Fruit fly (Drosophila melanogaster): ENCODE results near the gene CG1116.
A peak's percentile ranks its signal among the peaks of the same experiment; 100 is the strongest.

CG1116 gene

DNA sequence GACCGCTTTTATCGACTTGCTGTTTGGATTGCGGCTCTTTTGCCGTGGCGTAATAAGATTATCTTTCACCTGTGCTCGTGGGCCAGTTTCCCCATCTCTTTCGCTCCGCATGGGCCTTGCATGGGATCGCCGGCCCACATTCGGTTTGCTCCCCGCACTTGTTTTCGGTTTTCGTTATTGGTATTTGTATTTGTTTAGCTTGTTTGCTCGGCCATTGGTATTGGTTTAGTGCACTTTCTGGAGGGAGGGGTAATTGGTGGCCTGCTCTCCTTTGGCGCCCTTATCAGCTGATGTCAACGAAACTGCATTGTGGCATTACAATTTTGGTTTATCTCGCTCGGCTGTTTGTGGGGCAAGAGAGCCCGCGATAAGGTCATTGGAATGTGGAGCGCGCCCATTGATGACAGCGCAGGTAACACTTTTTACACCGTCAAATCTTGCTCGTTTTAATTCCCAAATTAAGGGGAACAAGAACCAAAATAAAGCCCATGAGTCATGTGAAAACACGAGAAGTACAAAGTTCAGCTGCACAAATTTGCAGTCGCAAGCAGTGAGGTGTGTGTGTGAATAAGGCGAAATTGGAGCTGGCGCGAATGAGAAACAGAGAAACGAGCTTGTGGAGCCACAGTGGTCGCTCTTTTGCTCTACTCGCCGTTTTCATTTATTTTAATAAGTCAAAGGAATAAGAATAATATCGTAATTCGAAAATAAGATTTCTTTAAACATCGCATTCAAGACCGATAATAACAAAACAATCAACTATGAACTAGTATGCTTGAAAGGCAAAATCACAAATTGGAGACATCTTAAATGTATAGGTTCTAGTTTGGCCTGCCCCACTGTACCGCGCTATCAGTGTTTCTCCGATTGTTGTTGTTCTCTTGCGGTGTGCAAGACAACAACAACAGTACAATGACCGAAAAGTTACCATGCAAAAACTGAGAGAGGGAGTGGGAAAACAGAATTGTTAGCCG, 3.8 kb upstream of the CG1116 start (continued):
- peak; percentile 98 for TF ChIP-seq CG12071 (GFP tag; optimal IDR thresholded peaks at IDR 0.05)
- TF ChIP-seq CG4820 (GFP tag; optimal IDR thresholded peaks at IDR 0.05): peak; percentile 96
- TF ChIP-seq slou (GFP tag; optimal IDR thresholded peaks at IDR 0.05): peak; percentile 86
- TF ChIP-seq gro (GFP tag; optimal IDR thresholded peaks at IDR 0.05): no peak
- TF ChIP-seq CG7839 (tag; optimal IDR thresholded peaks at IDR 0.05): peak; percentile 78
- TF ChIP-seq CG11695 (GFP tag; IDR thresholded peaks at IDR 0.05): peak; percentile 91
- peak; percentile 93 for TF ChIP-seq az2 (GFP tag; optimal IDR thresholded peaks at IDR 0.05)
- TF ChIP-seq wor (GFP tag; IDR thresholded peaks at IDR 0.05): peak; percentile 81
- no peak; the same call in 1 of the 2 replicates for TF ChIP-seq nerfin-2 (GFP tag; IDR thresholded peaks at IDR 0.05; ENCODE audit: partially characterized antibody)
- TF ChIP-seq aop (GFP tag; IDR thresholded peaks at IDR 0.05): peak; percentile 92
- peak; percentile 100 for TF ChIP-seq grn (GFP tag; optimal IDR thresholded peaks at IDR 0.05)
- TF ChIP-seq Deaf1 (tag; optimal IDR thresholded peaks at IDR 0.05): peak; percentile 51
- no peak for TF ChIP-seq BEAF-32 (GFP tag; optimal IDR thresholded peaks at IDR 0.05)
- TF ChIP-seq Med (GFP tag): peak; percentile 99
- TF ChIP-seq ssp (GFP tag; IDR thresholded peaks at IDR 0.05): peak; percentile 77
- peak; percentile 92 for TF ChIP-seq tap (tag; optimal IDR thresholded peaks at IDR 0.05)
- peak; percentile 92 for TF ChIP-seq Usf (GFP tag; optimal IDR thresholded peaks at IDR 0.05)
- peak; percentile 97 for TF ChIP-seq ewg (GFP tag; optimal IDR thresholded peaks at IDR 0.05)
- peak; percentile 91 for TF ChIP-seq sob (GFP tag; IDR thresholded peaks at IDR 0.05)
- peak; percentile 86 for TF ChIP-seq sd (tag; optimal IDR thresholded peaks at IDR 0.05)
- no peak for TF ChIP-seq Lpt (GFP tag; optimal IDR thresholded peaks at IDR 0.05)
- peak; percentile 99 for TF ChIP-seq Mad (GFP tag; optimal IDR thresholded peaks at IDR 0.05)
- peak; percentile 76 for TF ChIP-seq CG18011 (GFP tag; optimal IDR thresholded peaks at IDR 0.05)
- peak; percentile 89 for TF ChIP-seq z (GFP tag; IDR thresholded peaks at IDR 0.05)
- peak; percentile 87 for TF ChIP-seq CG13424 (tag; optimal IDR thresholded peaks at IDR 0.05)
- peak; percentile 69 for TF ChIP-seq Ptx1 (GFP tag; IDR thresholded peaks at IDR 0.05)
- peak; percentile 95 for TF ChIP-seq tin (GFP tag; optimal IDR thresholded peaks at IDR 0.05)
- peak; percentile 33 for TF ChIP-seq Abd-B (GFP tag; optimal IDR thresholded peaks at IDR 0.05)
- peak; percentile 81 for TF ChIP-seq CG15269 (tag; optimal IDR thresholded peaks at IDR 0.05)
- peak; percentile 48; the same call in 1 of the 2 replicates for TF ChIP-seq MBD-R2 (GFP tag; IDR thresholded peaks at IDR 0.05)
- TF ChIP-seq ara (GFP tag; IDR thresholded peaks at IDR 0.05): peak; percentile 99
- no peak for TF ChIP-seq CG2129 (GFP tag; IDR thresholded peaks at IDR 0.05; ENCODE audit: partially characterized antibody)
- peak; percentile 84 for TF ChIP-seq corto (GFP tag; optimal IDR thresholded peaks at IDR 0.05)
- peak; percentile 86 for TF ChIP-seq CoRest (tag; optimal IDR thresholded peaks at IDR 0.05)
- TF ChIP-seq ash1 (GFP tag; optimal IDR thresholded peaks at IDR 0.05): peak; percentile 96

DNA sequence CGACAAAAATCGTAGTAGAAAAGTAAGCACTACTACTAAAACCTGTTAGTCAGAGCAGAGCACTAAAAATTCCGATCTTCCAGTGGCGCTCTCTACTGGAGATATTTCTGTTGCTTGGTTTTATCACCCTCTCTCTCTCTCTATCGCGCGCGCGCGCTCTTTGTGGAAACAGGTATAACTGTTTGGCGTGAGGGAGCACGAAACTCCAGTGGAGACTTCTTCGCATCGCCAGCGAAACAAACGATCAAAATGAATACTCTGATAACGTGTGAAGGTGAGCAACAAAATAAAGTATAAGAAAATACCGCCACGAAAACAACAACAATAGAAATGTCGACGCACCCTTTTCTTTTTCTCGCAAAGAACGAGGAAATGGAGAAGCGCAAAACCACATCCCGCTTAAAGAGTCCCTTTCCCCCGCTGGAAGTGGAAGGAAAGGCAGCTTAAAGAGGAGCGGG, 3.1 kb upstream of the CG1116 start:
- TF ChIP-seq grn (GFP tag; optimal IDR thresholded peaks at IDR 0.05) (peak; percentile 55), unc-4 (GFP tag; IDR thresholded peaks at IDR 0.05; ENCODE audit: partially characterized antibody) (peak; percentile 41; the same call in 1 of the 2 replicates), chm (GFP tag; IDR thresholded peaks at IDR 0.05) (peak; percentile 25; the same call in 1 of the 2 replicates), CTCF (GFP tag; optimal IDR thresholded peaks at IDR 0.05) (peak; percentile 89), Opbp (GFP tag; IDR thresholded peaks at IDR 0.05; ENCODE audit: partially characterized antibody) (0 out of 3 replicates have a peak, but pooled peaks have one; percentile 30), pros (GFP tag; optimal IDR thresholded peaks at IDR 0.05) (peak; percentile 79), onecut (GFP tag; IDR thresholded peaks at IDR 0.05) (no peak), CG1832 (GFP tag; optimal IDR thresholded peaks at IDR 0.05) (peak; percentile 71), CG14441 (GFP tag; IDR thresholded peaks at IDR 0.05) (no peak), sd (tag; optimal IDR thresholded peaks at IDR 0.05) (peak; percentile 99), CG11504 (tag; optimal IDR thresholded peaks at IDR 0.05) (no peak), CG1603 (tag; optimal IDR thresholded peaks at IDR 0.05) (no peak), Sry-δ (GFP tag; optimal IDR thresholded peaks at IDR 0.05) (no peak), CG4404 (GFP tag; IDR thresholded peaks at IDR 0.05) (no peak), gem (tag; optimal IDR thresholded peaks at IDR 0.05) (no peak), sna (GFP tag; IDR thresholded peaks at IDR 0.05; ENCODE audit: partially characterized antibody) (0 out of 2 replicates have a peak, but pooled peaks have one; percentile 39), Hr39 (optimal IDR thresholded peaks at IDR 0.05) (peak; percentile 3)
